Fruit fly (Drosophila melanogaster): Measurements from ENCODE around the gene pnt.

Gene pnt

DNA sequence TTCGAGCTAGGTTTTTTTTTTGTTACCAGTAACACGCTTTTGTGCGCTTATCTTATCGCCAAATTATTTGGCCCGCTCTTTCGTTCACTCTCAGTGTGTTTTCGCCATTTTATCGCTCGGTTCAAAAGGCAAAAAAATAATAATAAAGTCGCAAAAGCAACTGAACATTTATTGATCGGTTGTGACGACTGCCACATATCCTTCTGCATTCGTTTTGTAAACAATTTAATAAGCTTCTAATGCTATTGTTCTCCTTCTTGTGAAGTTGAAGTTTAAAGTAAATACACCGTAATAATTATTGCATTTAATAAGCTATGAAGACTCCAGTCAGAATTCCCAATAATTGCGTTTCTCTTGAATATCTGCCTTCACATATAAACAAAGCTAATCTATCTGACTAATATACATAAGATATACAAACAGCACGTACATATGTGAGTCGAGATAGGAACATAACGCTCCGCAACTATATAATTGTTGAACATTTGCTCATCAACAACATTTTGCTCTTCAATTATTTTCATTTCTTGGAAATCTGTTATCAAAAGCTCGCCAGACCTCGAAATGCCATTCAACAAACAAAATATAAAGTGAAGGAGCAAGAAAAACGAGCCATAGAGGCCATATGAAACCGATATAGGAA is 8.7 kb downstream of the pnt start:
- TF ChIP-seq Vsx2 (GFP tag; optimal IDR thresholded peaks at IDR 0.05; ENCODE audit: partially characterized antibody) = no peak
- peak; percentile 68 for TF ChIP-seq fru (GFP tag; optimal IDR thresholded peaks at IDR 0.05)
- TF ChIP-seq psq (GFP tag; optimal IDR thresholded peaks at IDR 0.05) = peak; percentile 40
- peak; percentile 69 for TF ChIP-seq h (GFP tag; optimal IDR thresholded peaks at IDR 0.05)
- peak; percentile 34 for TF ChIP-seq OdsH (GFP tag; optimal IDR thresholded peaks at IDR 0.05)
- peak in 1 of 2 experiments; percentile 67 for TF ChIP-seq foxo (GFP tag; optimal IDR thresholded peaks at IDR 0.05)
- no peak for TF ChIP-seq Rel (GFP tag; optimal IDR thresholded peaks at IDR 0.05)
- TF ChIP-seq Rel (tag; optimal IDR thresholded peaks at IDR 0.05) = peak; percentile 56
- no peak for TF ChIP-seq dl (GFP tag; optimal IDR thresholded peaks at IDR 0.05; ENCODE audit: insufficient read depth in 1 of 2, partially characterized antibody in 2 of 2)
- peak; percentile 34 for TF ChIP-seq HLH106 (tag; optimal IDR thresholded peaks at IDR 0.05)
- no peak for TF ChIP-seq dsf (GFP tag; optimal IDR thresholded peaks at IDR 0.05; ENCODE audit: borderline replicate concordance)
- peak; percentile 54 for TF ChIP-seq rgr (GFP tag; optimal IDR thresholded peaks at IDR 0.05)
- no peak for TF ChIP-seq jim (GFP tag; optimal IDR thresholded peaks at IDR 0.05)
- TF ChIP-seq lola (GFP tag; optimal IDR thresholded peaks at IDR 0.05) = no peak
- TF ChIP-seq Hnf4 (GFP tag; optimal IDR thresholded peaks at IDR 0.05) = peak; percentile 27
- peak; percentile 7 for TF ChIP-seq br (GFP tag; optimal IDR thresholded peaks at IDR 0.05)
- TF ChIP-seq Jra (GFP tag; optimal IDR thresholded peaks at IDR 0.05) = no peak
- no peak for TF ChIP-seq sage (GFP tag; optimal IDR thresholded peaks at IDR 0.05)
- no peak for TF ChIP-seq Dfd (GFP tag; optimal IDR thresholded peaks at IDR 0.05)
- no peak for TF ChIP-seq sv (GFP tag; optimal IDR thresholded peaks at IDR 0.05)
- peak; percentile 37 for TF ChIP-seq tai (GFP tag; optimal IDR thresholded peaks at IDR 0.05)
- peak; percentile 65 for TF ChIP-seq ey (GFP tag; optimal IDR thresholded peaks at IDR 0.05)
- peak; percentile 7 for TF ChIP-seq woc (GFP tag; optimal IDR thresholded peaks at IDR 0.05)
- peak; percentile 32 for TF ChIP-seq Sp1 (GFP tag; optimal IDR thresholded peaks at IDR 0.05)
- no peak for TF ChIP-seq brk (GFP tag; optimal IDR thresholded peaks at IDR 0.05)
- no peak for TF ChIP-seq N (GFP tag; optimal IDR thresholded peaks at IDR 0.05)
- TF ChIP-seq CrebA (GFP tag; optimal IDR thresholded peaks at IDR 0.05; ENCODE audit: borderline replicate concordance) = peak; percentile 1
- no peak for TF ChIP-seq pan (optimal IDR thresholded peaks at IDR 0.05)

DNA sequence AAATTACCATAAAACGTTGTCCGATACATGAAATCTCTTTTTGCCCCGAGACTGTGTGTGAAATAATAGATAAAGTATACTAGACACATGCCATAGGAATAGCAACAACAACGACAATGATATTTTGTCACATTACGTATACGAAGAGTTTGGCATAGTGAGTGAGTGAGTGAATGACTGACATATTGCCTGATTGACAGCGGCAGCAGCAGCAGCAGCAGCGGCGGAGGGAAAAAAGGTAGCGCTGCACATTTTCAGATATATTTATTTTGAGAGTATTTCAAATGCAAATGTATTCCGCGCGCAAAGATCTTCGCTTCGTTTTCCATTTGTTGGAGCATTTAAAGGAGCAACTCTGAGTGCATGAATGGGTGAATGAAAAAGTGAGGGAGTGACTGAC is 9.5 kb downstream of the pnt start:
- TF ChIP-seq N (GFP tag; optimal IDR thresholded peaks at IDR 0.05) (no peak), fru (GFP tag; optimal IDR thresholded peaks at IDR 0.05) (no peak), woc (GFP tag; optimal IDR thresholded peaks at IDR 0.05) (no peak), Hr78 (GFP tag; optimal IDR thresholded peaks at IDR 0.05) (no peak), GATAd (GFP tag; optimal IDR thresholded peaks at IDR 0.05) (no peak), Abd-B (GFP tag; optimal IDR thresholded peaks at IDR 0.05) (no peak), Jra (GFP tag; optimal IDR thresholded peaks at IDR 0.05) (no peak), Dfd (GFP tag; optimal IDR thresholded peaks at IDR 0.05) (no peak), HLH106 (tag; optimal IDR thresholded peaks at IDR 0.05) (no peak), Hnf4 (GFP tag; optimal IDR thresholded peaks at IDR 0.05) (no peak), Vsx2 (GFP tag; optimal IDR thresholded peaks at IDR 0.05; ENCODE audit: partially characterized antibody) (no peak), pan (optimal IDR thresholded peaks at IDR 0.05) (no peak), OdsH (GFP tag; optimal IDR thresholded peaks at IDR 0.05) (no peak), h (GFP tag; optimal IDR thresholded peaks at IDR 0.05) (no peak), usp (GFP tag; optimal IDR thresholded peaks at IDR 0.05) (no peak), Mio (GFP tag; optimal IDR thresholded peaks at IDR 0.05) (no peak), jim (GFP tag; optimal IDR thresholded peaks at IDR 0.05) (no peak), tai (GFP tag; optimal IDR thresholded peaks at IDR 0.05) (no peak), Rel (GFP tag; optimal IDR thresholded peaks at IDR 0.05) (no peak), Rel (tag; optimal IDR thresholded peaks at IDR 0.05) (no peak), Dif (GFP tag; optimal IDR thresholded peaks at IDR 0.05; ENCODE audit: partially characterized antibody) (no peak)

DNA sequence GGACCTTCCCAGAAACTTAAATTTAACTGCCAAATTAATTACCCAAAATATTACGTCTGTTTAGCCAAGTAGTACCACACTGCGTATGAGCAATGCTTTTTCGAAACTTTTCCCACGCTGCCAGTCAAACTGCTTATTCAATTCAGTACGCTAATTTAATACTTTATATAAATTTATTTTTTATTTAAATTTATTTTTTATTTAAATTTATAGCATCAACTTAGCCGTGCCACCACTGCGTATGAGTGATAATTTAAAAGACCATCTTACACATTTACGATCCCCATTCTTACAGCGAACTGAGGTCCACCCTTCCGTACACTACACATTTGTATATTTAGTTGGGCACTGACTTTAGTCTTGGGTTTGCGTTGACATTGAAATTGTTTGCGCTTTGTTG is 10.4 kb downstream of the pnt start:
- peak; percentile 43 for TF ChIP-seq HLH106 (tag; optimal IDR thresholded peaks at IDR 0.05)
- peak; percentile 48 for TF ChIP-seq Sp1 (GFP tag; optimal IDR thresholded peaks at IDR 0.05)
- TF ChIP-seq Abd-B (GFP tag; optimal IDR thresholded peaks at IDR 0.05) = no peak
- no peak for TF ChIP-seq psq (GFP tag; optimal IDR thresholded peaks at IDR 0.05)
- TF ChIP-seq CrebA (GFP tag; optimal IDR thresholded peaks at IDR 0.05; ENCODE audit: borderline replicate concordance) = no peak
- peak; percentile 22 for TF ChIP-seq dmrt93B (GFP tag; optimal IDR thresholded peaks at IDR 0.05)
- TF ChIP-seq CG32264 (GFP tag; optimal IDR thresholded peaks at IDR 0.05) = no peak
- TF ChIP-seq sv (GFP tag; optimal IDR thresholded peaks at IDR 0.05) = no peak
- TF ChIP-seq ey (GFP tag; optimal IDR thresholded peaks at IDR 0.05) = no peak
- TF ChIP-seq rgr (GFP tag; optimal IDR thresholded peaks at IDR 0.05) = peak; percentile 9
- peak in 1 of 2 experiments; percentile 38 for TF ChIP-seq foxo (GFP tag; optimal IDR thresholded peaks at IDR 0.05)
